Worm (Caenorhabditis elegans) whole organism, L4/young adult: ENCODE measurements around the gene C34E10.10.

Experiments used
- W03F9.2 ChIP-seq: fragments of 150-350 bp; optimal IDR thresholded peaks from 2 replicates; lab custom pipeline; 2014; ENCODE audit warnings: missing biosample characterization, missing genetic modification characterization
- dao-5 ChIP-seq: sonication (generic microtip); optimal IDR thresholded peaks from 2 replicates; lab custom pipeline; 2016; ENCODE audit warnings: missing genotype, missing genetic modification characterization, moderate library complexity, missing compliant biosample characterization
- him-1 ChIP-seq: sonication (generic microtip); optimal IDR thresholded peaks from 2 replicates; lab custom pipeline; 2016; ENCODE audit warnings: missing genotype, missing genetic modification reagents, missing genetic modification characterization, missing compliant biosample characterization

DNA sequence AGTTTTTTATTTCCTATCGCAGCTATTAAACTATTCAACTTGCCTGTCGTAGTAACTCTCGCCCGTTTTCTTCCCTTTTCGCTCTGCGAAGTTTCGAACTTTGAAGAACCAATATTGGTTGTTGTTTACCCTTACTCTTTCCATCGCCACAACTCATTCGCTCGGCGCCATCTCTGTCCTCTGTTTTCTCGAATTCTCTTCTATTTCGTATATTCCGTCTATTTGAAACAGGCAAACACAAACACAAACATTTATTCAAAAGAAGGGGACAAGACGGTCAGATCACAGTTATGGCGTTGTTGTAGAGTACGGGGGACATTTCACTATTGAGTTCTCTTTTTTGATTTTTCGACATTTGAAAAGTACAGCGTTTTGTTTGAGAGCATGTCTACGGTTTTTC, 4.9 kb downstream of the C34E10.10 start:
- TF ChIP-seq W03F9.2 (tag; lab: Kevin White, UChicago) (no peak), dao-5 (tag; lab: Kevin White, UChicago) (no peak), him-1 (no peak)
